Fruit fly (Drosophila melanogaster) S2 (cell line): ENCODE results near the gene emc.

Experiments used
- CG8478 ChIP-seq: fragments of >200 bp; optimal IDR thresholded peaks from 2 replicates; lab custom pipeline; 2018
- CTCF ChIP-seq, 2 experiments: fragments of >200 bp; optimal IDR thresholded peaks; 2 replicates each; lab custom pipeline; 2018

DNA sequence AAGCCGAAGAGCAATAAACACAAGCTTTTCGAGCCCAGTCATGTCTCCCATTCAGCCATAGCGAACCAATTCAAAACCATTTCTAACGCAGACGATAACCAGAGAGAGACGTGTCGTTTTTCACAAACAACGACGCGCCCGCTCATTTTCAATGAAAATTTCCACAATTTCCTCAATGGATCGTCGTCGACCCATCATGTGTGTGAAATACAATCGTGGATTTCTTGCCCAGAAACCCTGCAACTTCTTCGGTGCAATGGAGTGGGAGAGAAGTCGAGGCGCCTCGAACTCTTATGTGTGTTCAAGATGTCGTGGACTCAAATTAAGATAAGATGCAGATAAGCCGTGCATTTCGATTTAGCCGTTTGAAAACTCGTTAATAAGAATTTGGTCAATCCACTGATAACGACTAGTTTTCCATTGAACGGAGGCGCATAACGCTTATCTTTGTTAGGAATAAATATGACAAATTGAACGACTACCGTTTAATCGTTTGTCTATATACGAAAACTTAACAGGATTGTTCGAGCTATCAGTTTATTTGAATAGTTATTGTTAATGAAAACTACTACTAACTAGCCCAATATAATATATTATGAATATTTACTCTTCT lies 1.4 kb upstream of the emc start:
- TF ChIP-seq CTCF (optimal IDR thresholded peaks at IDR 0.05; lab: Kevin White, UChicago) (no peak), CG8478 (lab: Kevin White, UChicago) (no peak)
